Fruit fly (Drosophila melanogaster): Measurements from ENCODE around the gene SelG.

DNA sequence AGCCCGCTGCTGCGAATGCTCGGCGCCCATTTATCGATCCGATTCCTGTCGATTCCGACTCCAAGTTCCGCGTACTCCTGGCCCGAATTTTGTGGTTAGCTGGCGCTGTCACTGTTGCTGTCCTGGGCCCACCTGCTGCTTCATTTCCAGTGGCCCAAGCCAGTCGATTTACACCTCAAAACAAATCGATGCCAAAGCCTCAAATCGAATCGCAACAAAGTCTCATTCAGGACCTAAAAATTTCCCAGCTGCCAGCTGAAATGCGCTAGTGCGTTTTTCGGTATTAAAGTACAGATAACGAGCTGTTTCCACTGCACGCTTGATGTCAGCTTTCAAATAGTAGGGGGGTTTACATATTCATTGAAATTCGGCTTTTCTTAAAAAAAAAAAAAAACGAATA lies 14.6 kb upstream of the SelG start, which contains the start of gene BORCS5:
- no peak for TF ChIP-seq CG8478 (optimal IDR thresholded peaks at IDR 0.05)
- TF ChIP-seq CTCF (optimal IDR thresholded peaks at IDR 0.05): no peak
